Worm (Caenorhabditis elegans): ENCODE results near the gene col-2.

The col-2 gene

ce11 chrIV:10085401-10086187 lies at the start of gene col-2, which contains the start of gene ndc-80:
Gene col-2 (minus strand): TSS chrIV:10085451.
Gene ndc-80 (plus strand): TSS chrIV:10086137.
- TF ChIP-seq chd-7 (tag; optimal IDR thresholded peaks at IDR 0.05): no peak
- TF ChIP-seq lin-40 (tag; optimal IDR thresholded peaks at IDR 0.05): no peak
- TF ChIP-seq nhr-179 (tag; optimal IDR thresholded peaks at IDR 0.05): no peak
- TF ChIP-seq ceh-40 (GFP tag; IDR thresholded peaks at IDR 0.05): no peak
- no peak for TF ChIP-seq ZK185.1 (tag; optimal IDR thresholded peaks at IDR 0.05; ENCODE audit: poor library complexity, severe bottlenecking)
- TF ChIP-seq lag-1 (GFP tag; IDR thresholded peaks at IDR 0.05): no peak
- TF ChIP-seq ceh-100 (GFP tag; IDR thresholded peaks at IDR 0.05): peak; percentile 95
- peak; percentile 68 for TF ChIP-seq dpl-1 (GFP tag; optimal IDR thresholded peaks at IDR 0.05)
- TF ChIP-seq snpc-4 (GFP tag; optimal IDR thresholded peaks at IDR 0.05): no peak
- TF ChIP-seq snpc-4 (tag; optimal IDR thresholded peaks at IDR 0.05): peak in 2 of 4 experiments; percentile 26 to 46
- TF ChIP-seq him-1 (tag; optimal IDR thresholded peaks at IDR 0.05): peak; percentile 4
- TF ChIP-seq madf-6 (GFP tag; IDR thresholded peaks at IDR 0.05): peak; percentile 40; the same call in 1 of the 2 replicates
- TF ChIP-seq cebp-1 (GFP tag; IDR thresholded peaks at IDR 0.05): no peak
- TF ChIP-seq cebp-1 (tag; optimal IDR thresholded peaks at IDR 0.05): no peak
- peak; percentile 37 for TF ChIP-seq F49E8.2 (tag; optimal IDR thresholded peaks at IDR 0.05; ENCODE audit: insufficient read depth)
- TF ChIP-seq ceh-27 (GFP tag; optimal IDR thresholded peaks at IDR 0.05): peak; percentile 44
- peak; percentile 38; the same call in 1 of the 2 replicates for TF ChIP-seq hmg-1.2 (GFP tag; IDR thresholded peaks at IDR 0.05)
- no peak for TF ChIP-seq sdz-38 (tag; optimal IDR thresholded peaks at IDR 0.05)
- peak; percentile 62; the same call in 1 of the 2 replicates for TF ChIP-seq attf-3 (GFP tag; conservative IDR thresholded peaks at IDR 0.05)
- no peak for TF ChIP-seq mel-28 (tag; optimal IDR thresholded peaks at IDR 0.05; ENCODE audit: borderline replicate concordance)
- TF ChIP-seq T26A5.8 (tag; optimal IDR thresholded peaks at IDR 0.05): no peak
- no peak for TF ChIP-seq hrde-1 (tag; optimal IDR thresholded peaks at IDR 0.05; ENCODE audit: borderline replicate concordance)
- peak; percentile 23 for TF ChIP-seq tbp1 (GFP tag; optimal IDR thresholded peaks at IDR 0.05)
- no peak for TF ChIP-seq attf-6 (GFP tag; IDR thresholded peaks at IDR 0.05)
- no peak for TF ChIP-seq Y53G8AR.9 (GFP tag; conservative IDR thresholded peaks at IDR 0.05)
- no peak for TF ChIP-seq Y56A3A.18 (GFP tag; IDR thresholded peaks at IDR 0.05)
- TF ChIP-seq attf-5 (GFP tag; optimal IDR thresholded peaks at IDR 0.05): peak; percentile 74
- no peak for TF ChIP-seq ets-4 (GFP tag; optimal IDR thresholded peaks at IDR 0.05)
- TF ChIP-seq akir-1 (GFP tag; optimal IDR thresholded peaks at IDR 0.05): no peak
- peak; percentile 17 for TF ChIP-seq unc-130 (GFP tag; optimal IDR thresholded peaks at IDR 0.05)
- no peak for TF ChIP-seq bed-1 (GFP tag; IDR thresholded peaks at IDR 0.05)
- no peak for TF ChIP-seq nhr-120 (GFP tag; IDR thresholded peaks at IDR 0.05)
- no peak for TF ChIP-seq sea-2 (GFP tag; IDR thresholded peaks at IDR 0.05)
- TF ChIP-seq Y67H2A.10 (GFP tag; conservative IDR thresholded peaks at IDR 0.05): no peak
- peak; percentile 48; the same call in 1 of the 2 replicates for TF ChIP-seq D2030.7 (GFP tag; IDR thresholded peaks at IDR 0.05)
- TF ChIP-seq nfya-1 (tag; optimal IDR thresholded peaks at IDR 0.05; ENCODE audit: borderline replicate concordance, insufficient read depth): no peak
- TF ChIP-seq nhr-90 (tag; optimal IDR thresholded peaks at IDR 0.05): no peak
- TF ChIP-seq pha-4 (tag; optimal IDR thresholded peaks at IDR 0.05): peak; percentile 12
- TF ChIP-seq lin-35 (GFP tag; optimal IDR thresholded peaks at IDR 0.05): peak in 1 of 3 experiments; percentile 7
- peak; percentile 44 for TF ChIP-seq lsl-1 (GFP tag; optimal IDR thresholded peaks at IDR 0.05)
- TF ChIP-seq tlf-1 (GFP tag; optimal IDR thresholded peaks at IDR 0.05): no peak
- no peak for TF ChIP-seq let-607 (tag; optimal IDR thresholded peaks at IDR 0.05)
- no peak for TF ChIP-seq xnd-1 (tag; optimal IDR thresholded peaks at IDR 0.05)
- TF ChIP-seq Y79H2A.3 (GFP tag; conservative IDR thresholded peaks at IDR 0.05): no peak
- TF ChIP-seq pbrm-1 (GFP tag; IDR thresholded peaks at IDR 0.05): no peak
- no peak for TF ChIP-seq ama-1 (optimal IDR thresholded peaks at IDR 0.05)
- TF ChIP-seq ama-1 (GFP tag; optimal IDR thresholded peaks at IDR 0.05): no peak

All from whole organism, young adult.